Fruit fly (Drosophila melanogaster): Measurements from ENCODE around the gene PGRP-SB1.

DNA sequence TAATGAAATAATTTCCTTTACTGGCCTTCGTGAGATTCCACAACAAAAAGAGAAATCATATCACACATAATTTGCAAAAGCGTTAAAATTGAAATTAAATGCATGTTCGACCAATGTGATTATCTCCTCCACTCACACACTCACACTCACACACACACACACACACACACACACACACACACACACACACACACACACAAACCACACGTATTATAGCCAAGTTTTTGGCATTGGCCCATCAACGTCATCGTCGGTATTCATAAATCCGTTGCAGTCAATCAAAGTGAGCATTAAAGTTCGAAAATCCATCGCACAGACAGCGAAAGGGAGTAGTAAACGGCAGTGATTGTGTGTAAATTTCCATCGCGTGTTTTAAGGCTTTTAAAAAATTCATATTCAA is 37.7 kb downstream of the PGRP-SB1 start:
- TF ChIP-seq NC2β (GFP tag; optimal IDR thresholded peaks at IDR 0.05), result no peak
- TF ChIP-seq Atf6 (GFP tag; IDR thresholded peaks at IDR 0.05), result no peak
- TF ChIP-seq row (GFP tag; IDR thresholded peaks at IDR 0.05), result no peak
- no peak for TF ChIP-seq CG11504 (tag; optimal IDR thresholded peaks at IDR 0.05)
- no peak for TF ChIP-seq Meics (GFP tag; optimal IDR thresholded peaks at IDR 0.05)
- TF ChIP-seq ERR (GFP tag; optimal IDR thresholded peaks at IDR 0.05), result no peak
- no peak for TF ChIP-seq CG7987 (GFP tag; optimal IDR thresholded peaks at IDR 0.05)
- TF ChIP-seq prd (optimal IDR thresholded peaks at IDR 0.05), result no peak
- TF ChIP-seq prd (GFP tag; IDR thresholded peaks at IDR 0.05), result no peak
- TF ChIP-seq Myb (GFP tag; optimal IDR thresholded peaks at IDR 0.05), result no peak
- TF ChIP-seq NC2α (GFP tag; optimal IDR thresholded peaks at IDR 0.05), result no peak
- no peak for TF ChIP-seq Doc2 (GFP tag; IDR thresholded peaks at IDR 0.05)
- TF ChIP-seq HHEX (GFP tag; optimal IDR thresholded peaks at IDR 0.05), result no peak

All from whole organism, embryonic.